Worm (Caenorhabditis elegans): Measurements from ENCODE around the gene clec-54.

DNA sequence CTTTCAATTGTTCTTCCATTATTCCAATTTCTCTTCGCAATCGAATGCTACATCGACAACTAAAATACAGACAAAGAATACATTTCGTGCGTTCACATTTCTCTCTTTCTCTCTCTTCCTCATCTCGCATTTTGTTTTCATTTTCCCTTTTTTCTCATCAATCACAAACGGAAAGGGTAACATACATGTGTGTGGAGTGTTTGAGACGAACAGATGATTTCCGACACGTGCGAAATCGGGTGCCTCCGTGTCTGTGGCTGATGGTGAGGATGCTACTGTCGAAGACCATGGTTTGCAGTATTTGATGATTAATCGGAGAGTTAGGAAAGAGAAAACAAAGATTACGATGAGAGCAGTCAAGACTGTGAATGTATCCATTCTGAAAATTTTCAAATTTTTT lies 34.0 kb downstream of the clec-54 start, which contains the start of gene R02D5.9:
- TF ChIP-seq dao-5 (tag; optimal IDR thresholded peaks at IDR 0.05): no peak
- TF ChIP-seq him-1 (tag; optimal IDR thresholded peaks at IDR 0.05): no peak

All from whole organism, L4/young adult.